Worm (Caenorhabditis elegans) whole organism, mixed stage, embryonic: ENCODE measurements around the gene ZK632.9.

Experiments
- lsy-2 ChIP-seq: fragments of 150-350 bp; optimal IDR thresholded peaks from 2 replicates; lab custom pipeline; 2014; ENCODE audit warnings: missing biosample characterization, missing genetic modification characterization
- nhr-12 ChIP-seq: fragments of 150-350 bp; optimal IDR thresholded peaks from 2 replicates; lab custom pipeline; 2014; ENCODE audit warnings: missing biosample characterization, missing genetic modification characterization
- nhr-28 ChIP-seq: fragments of 150-350 bp; optimal IDR thresholded peaks from 2 replicates; lab custom pipeline; 2014; ENCODE audit warnings: missing biosample characterization, missing genetic modification characterization

DNA sequence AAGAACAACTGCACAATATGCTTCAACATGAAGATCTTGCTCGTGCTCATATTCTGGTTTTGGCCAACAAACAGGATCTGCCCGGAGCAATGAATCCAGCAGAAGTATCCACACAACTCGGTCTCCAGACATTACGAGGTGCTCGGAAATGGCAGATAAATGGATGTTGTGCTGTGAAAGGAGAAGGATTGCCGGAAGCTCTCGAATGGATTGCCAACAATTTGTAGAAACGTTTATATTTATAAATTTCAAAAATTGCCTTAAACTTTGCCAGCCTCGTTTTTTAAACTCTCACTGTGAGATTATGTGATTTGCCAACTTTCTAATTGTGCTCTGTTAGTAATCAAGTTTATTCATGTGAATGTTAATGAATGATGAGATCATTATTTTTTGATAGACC is 1.5 kb downstream of the ZK632.9 start:
- TF ChIP-seq lsy-2 (tag; lab: Kevin White, UChicago) (no peak), nhr-28 (no peak), nhr-12 (tag; lab: Kevin White, UChicago) (no peak)
